Worm (Caenorhabditis elegans) whole organism, L4/young adult: Measurements from ENCODE around the gene D1046.2.

Experiments
- W03F9.2 ChIP-seq: fragments of 150-350 bp; optimal IDR thresholded peaks from 2 replicates; lab custom pipeline; 2014; ENCODE audit warnings: missing biosample characterization, missing genetic modification characterization
- dao-5 ChIP-seq: sonication (generic microtip); optimal IDR thresholded peaks from 2 replicates; lab custom pipeline; 2016; ENCODE audit warnings: missing genotype, missing genetic modification characterization, moderate library complexity, missing compliant biosample characterization
- him-1 ChIP-seq: sonication (generic microtip); optimal IDR thresholded peaks from 2 replicates; lab custom pipeline; 2016; ENCODE audit warnings: missing genotype, missing genetic modification reagents, missing genetic modification characterization, missing compliant biosample characterization

The D1046.2 gene

ce11 chrIV:8929942-8930492 is 4.2 kb upstream of the D1046.2 start, which contains the start of the genes D1046.18 and slc-25A26:
Gene D1046.18, plus strand, starts transcription at chrIV:8930242.
Gene slc-25A26, plus strand, starts transcription at chrIV:8930442.
- TF ChIP-seq W03F9.2 (tag; lab: Kevin White, UChicago) (no peak), him-1 (tag; lab: Kevin White, UChicago) (no peak), dao-5 (tag; lab: Kevin White, UChicago) (no peak)

- TF ChIP-seq him-1 (tag; lab: Kevin White, UChicago) (peak; percentile 60), dao-5 (tag; lab: Kevin White, UChicago) (peak; percentile 94), W03F9.2 (tag; lab: Kevin White, UChicago) (peak; percentile 42)
Measured at ce11 chrIV:8927093-8927492, 1.2 kb upstream of the D1046.2 start.

- TF ChIP-seq dao-5 (tag; lab: Kevin White, UChicago): no peak
- TF ChIP-seq W03F9.2 (tag; lab: Kevin White, UChicago): no peak
- TF ChIP-seq him-1 (tag; lab: Kevin White, UChicago): no peak
Measured at ce11 chrIV:8926511-8926910, 644 bp upstream of the D1046.2 start.

ce11 chrIV:8924126-8924525 is 1.7 kb downstream of the D1046.2 start:
- TF ChIP-seq dao-5 (tag; lab: Kevin White, UChicago): no peak
- no peak for TF ChIP-seq him-1 (tag; lab: Kevin White, UChicago)
- no peak for TF ChIP-seq W03F9.2 (tag; lab: Kevin White, UChicago)

- TF ChIP-seq him-1 (tag; lab: Kevin White, UChicago) (no peak), dao-5 (tag; lab: Kevin White, UChicago) (no peak), W03F9.2 (tag; lab: Kevin White, UChicago) (peak; percentile 60)
Measured at ce11 chrIV:8923381-8923780, 2.5 kb downstream of the D1046.2 start.

DNA sequence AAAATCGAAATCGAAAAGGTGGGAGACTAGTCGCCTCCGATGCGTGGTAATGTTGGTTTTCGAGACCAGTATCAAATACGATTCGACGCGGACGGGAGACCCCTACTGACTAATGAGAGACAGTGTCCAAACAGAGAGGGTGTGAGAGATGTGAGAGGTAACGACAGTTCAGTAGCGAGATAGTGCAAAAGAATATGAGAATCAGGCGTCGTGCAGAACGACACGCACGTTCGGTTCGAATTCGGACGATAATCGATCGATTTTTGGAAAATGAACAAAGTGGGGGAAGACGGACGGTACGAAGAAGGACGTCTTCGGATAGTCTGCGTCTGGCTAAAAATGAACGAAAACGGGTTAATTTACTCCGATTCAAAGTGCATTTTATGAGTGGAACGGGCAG is 3.9 kb downstream of the D1046.2 start, which contains the start of gene D1046.16:
D1046.16 (plus strand) TSS at position 195 of the 400 bp plus-strand sequence.
- no peak for TF ChIP-seq dao-5 (tag; lab: Kevin White, UChicago)
- peak; percentile 4 for TF ChIP-seq W03F9.2 (tag; lab: Kevin White, UChicago)
- TF ChIP-seq him-1 (tag; lab: Kevin White, UChicago): no peak

DNA sequence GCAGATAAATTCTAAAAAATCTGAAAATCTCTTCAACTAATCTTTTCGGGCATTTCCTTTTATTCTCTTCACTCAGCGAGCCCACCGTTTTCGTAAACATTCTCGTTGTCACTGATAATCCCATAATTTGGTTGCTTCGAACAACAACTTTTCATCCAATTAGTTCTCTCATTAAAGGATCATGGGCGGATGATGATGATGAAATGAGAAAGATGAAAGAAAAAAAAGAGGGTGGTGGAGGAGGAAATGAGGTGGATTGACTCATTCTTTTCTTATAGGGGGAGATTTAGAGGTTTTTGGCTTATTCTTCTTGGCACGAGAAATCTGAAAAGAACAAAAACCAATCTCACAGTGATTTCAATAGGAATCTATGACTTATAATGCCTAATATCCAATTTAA is 4.7 kb downstream of the D1046.2 start:
- no peak for TF ChIP-seq him-1 (tag; lab: Kevin White, UChicago)
- no peak for TF ChIP-seq dao-5 (tag; lab: Kevin White, UChicago)
- TF ChIP-seq W03F9.2 (tag; lab: Kevin White, UChicago): no peak

DNA sequence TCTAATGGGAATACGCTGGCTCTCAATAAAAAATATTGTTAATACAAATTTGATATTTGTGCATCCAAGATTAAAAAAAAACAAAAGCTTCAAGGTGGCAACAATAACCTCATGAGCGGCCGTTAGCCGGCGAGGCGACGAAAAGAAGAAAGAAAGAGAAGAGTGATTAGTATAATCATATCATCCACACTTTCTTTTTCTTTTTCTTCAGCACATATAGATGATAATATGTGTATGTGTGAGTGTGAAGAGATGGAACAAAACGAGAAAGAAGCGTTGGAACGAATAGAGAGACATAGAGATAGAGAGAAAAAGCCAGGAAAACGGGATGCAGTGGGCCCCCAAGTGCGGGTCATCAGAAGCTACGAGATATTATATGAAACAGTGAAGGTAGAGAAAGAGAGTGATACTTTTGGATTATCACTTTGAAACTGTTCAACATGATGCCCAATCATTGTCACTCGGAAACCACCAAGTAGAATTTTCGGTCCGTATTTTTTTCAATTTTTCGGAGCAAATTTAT is 5.5 kb downstream of the D1046.2 start:
- TF ChIP-seq him-1 (tag; lab: Kevin White, UChicago) (no peak), dao-5 (tag; lab: Kevin White, UChicago) (no peak), W03F9.2 (tag; lab: Kevin White, UChicago) (no peak)

DNA sequence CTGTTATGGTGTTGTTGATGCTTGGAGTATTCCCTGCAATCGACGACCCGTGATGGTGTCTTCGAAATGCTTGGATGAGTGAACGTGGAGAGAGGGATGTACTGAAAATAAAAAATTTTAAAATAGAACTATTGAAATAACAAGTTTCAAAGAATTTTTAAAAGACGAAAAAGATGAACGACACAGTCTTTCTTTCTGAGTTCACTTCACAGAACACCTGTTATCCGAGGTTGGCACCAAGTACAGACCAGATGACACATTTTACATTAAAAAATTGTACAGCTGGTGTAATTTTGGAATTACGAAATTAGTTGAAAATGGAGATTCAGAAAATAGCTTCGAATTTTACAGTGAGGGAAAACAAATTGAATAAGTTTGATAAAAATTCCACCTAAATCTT is 7.1 kb downstream of the D1046.2 start, which contains the start of gene rap-1:
rap-1 (minus strand) TSS at position 101 of the 400 bp plus-strand sequence.
- TF ChIP-seq him-1 (tag; lab: Kevin White, UChicago) (no peak), dao-5 (tag; lab: Kevin White, UChicago) (no peak), W03F9.2 (tag; lab: Kevin White, UChicago) (no peak)

DNA sequence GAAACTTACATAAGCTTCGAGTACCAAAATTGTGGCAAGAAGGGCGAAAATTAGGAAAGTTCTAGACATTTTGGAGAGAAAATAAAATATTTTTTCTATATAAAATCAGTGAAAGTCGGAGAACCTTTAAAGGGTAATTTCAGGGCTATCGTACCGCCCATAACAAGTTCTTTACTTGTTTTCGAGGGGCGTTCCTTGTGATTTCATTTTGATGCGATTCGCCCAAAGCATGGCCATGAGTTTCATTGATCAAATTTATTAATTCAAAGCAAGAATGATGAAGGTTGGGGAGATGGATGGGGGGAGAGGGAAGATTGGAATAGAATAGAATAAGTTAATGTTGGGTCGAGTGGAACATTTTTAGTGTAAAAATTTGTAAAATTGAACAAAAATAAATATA is 9.9 kb downstream of the D1046.2 start, which contains the start of gene C27B7.9:
C27B7.9 (minus strand) TSS at position 101 of the 400 bp plus-strand sequence.
- TF ChIP-seq dao-5 (tag; lab: Kevin White, UChicago) (no peak), W03F9.2 (tag; lab: Kevin White, UChicago) (no peak), him-1 (tag; lab: Kevin White, UChicago) (no peak)

DNA sequence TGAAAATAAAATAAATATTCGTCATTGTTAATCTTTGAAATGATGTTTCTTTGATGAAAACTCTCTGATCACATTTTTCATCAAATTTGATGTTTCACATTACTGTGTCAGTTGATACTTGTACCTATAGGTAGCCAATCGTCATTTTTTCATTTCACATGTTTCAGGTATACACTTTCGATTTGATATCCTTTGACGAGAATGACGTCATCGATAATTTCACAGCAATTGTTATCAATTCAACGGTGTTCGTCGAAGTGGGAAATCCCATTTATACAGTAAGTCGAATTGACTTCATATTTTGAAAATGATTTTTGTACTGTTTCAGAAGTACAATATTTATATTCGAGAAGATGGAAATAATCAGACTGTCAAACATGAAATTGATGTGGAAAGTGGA is 11.7 kb downstream of the D1046.2 start:
- TF ChIP-seq him-1 (tag; lab: Kevin White, UChicago) (no peak), dao-5 (tag; lab: Kevin White, UChicago) (no peak), W03F9.2 (tag; lab: Kevin White, UChicago) (no peak)

ce11 chrIV:8906743-8907142 is 19.1 kb downstream of the D1046.2 start, which contains the start of gene C27B7.7:
Gene C27B7.7, plus strand, starts transcription at chrIV:8907043.
- TF ChIP-seq him-1 (tag; lab: Kevin White, UChicago): no peak

- no peak for TF ChIP-seq him-1 (tag; lab: Kevin White, UChicago)
- TF ChIP-seq W03F9.2 (tag; lab: Kevin White, UChicago): no peak
- TF ChIP-seq dao-5 (tag; lab: Kevin White, UChicago): no peak
Measured at ce11 chrIV:8906164-8906563, 19.7 kb downstream of the D1046.2 start, which contains the start of gene C27B7.6. Gene C27B7.6, minus strand, starts transcription at chrIV:8906345.

DNA sequence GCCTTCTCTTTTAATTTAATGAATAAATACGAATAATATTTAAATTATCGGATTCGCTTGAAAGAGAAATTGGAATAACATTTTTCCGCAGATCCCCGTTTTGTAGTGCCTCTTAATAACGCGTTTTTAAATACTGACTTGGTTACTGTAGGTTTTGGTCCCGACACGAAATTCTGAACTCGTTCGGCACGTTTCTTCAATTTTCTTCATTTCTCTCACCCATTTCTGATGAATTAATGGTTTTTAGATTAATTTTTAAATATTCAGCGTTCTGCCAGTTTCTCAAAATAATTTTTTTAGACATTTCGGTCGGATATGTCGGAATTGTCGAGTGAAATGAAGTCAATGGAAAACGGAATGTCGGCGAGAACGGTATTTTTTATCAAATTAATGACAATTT is 24.5 kb downstream of the D1046.2 start, which contains the start of gene C27B7.5:
C27B7.5 (plus strand) TSS at position 301 of the 400 bp plus-strand sequence.
- TF ChIP-seq dao-5 (tag; lab: Kevin White, UChicago): no peak
- no peak for TF ChIP-seq W03F9.2 (tag; lab: Kevin White, UChicago)
- TF ChIP-seq him-1 (tag; lab: Kevin White, UChicago): no peak
